Fruit fly (Drosophila melanogaster) Kc167 (cell line): ENCODE results near the gene GatB.

ENCODE experiments used
- insv ChIP-seq: fragments of >200 bp; optimal IDR thresholded peaks from 3 replicates; lab custom pipeline; 2018; ENCODE audit warnings: missing external identifiers
- psq ChIP-seq: fragments of >200 bp; optimal IDR thresholded peaks from 2 replicates; lab custom pipeline; 2017; ENCODE audit warnings: missing external identifiers
- ttk ChIP-seq: sonication (Bioruptor generic); optimal IDR thresholded peaks from 2 replicates; lab custom pipeline; 2017; ENCODE audit warnings: missing external identifiers

- TF ChIP-seq insv (lab: Kevin White, UChicago), result no peak
- no peak for TF ChIP-seq ttk (lab: Kevin White, UChicago)
- no peak for TF ChIP-seq psq (lab: Kevin White, UChicago)
Measured at dm6 chr3R:24079110-24079509, 50.9 kb downstream of the GatB start.
